Worm (Caenorhabditis elegans) whole organism, L4 larva: ENCODE results near the gene C49C3.4.

Experiments used
- Y105C5A.15 ChIP-seq: fragments of 200-800 bp; sonication (Bioruptor generic); IDR thresholded peaks from 2 replicates; pipeline ENCODE4 v1.3.6; 2022; ENCODE audit warnings: missing genetic modification characterization, missing compliant biosample characterization
- ama-1 ChIP-seq: fragments of 150-350 bp; optimal IDR thresholded peaks from 2 replicates; lab custom pipeline; 2014; ENCODE audit warnings: inconsistent platforms, mixed read lengths
- hlh-30 ChIP-seq: sonication (generic microtip); optimal IDR thresholded peaks from 2 replicates; lab custom pipeline; 2017; ENCODE audit warnings: antibody characterized with exemption, mild to moderate bottlenecking, missing genetic modification characterization, missing compliant biosample characterization; ENCODE audit not compliant: insufficient read depth
- jun-1 ChIP-seq: fragments of 150-350 bp; optimal IDR thresholded peaks from 2 replicates; lab custom pipeline; 2014; ENCODE audit warnings: missing biosample characterization, missing genetic modification reagents, missing genetic modification characterization
- mep-1 ChIP-seq: fragments of 150-350 bp; sonication (generic microtip); optimal IDR thresholded peaks from 3 replicates; lab custom pipeline; 2014; ENCODE audit warnings: missing biosample characterization, missing genetic modification characterization
- nhr-11 ChIP-seq: fragments of 150-350 bp; optimal IDR thresholded peaks from 2 replicates; lab custom pipeline; 2014; ENCODE audit warnings: missing biosample characterization, missing genetic modification characterization
- zag-1 ChIP-seq: fragments of 150-350 bp; optimal IDR thresholded peaks from 2 replicates; lab custom pipeline; 2014; ENCODE audit warnings: missing biosample characterization, missing genetic modification characterization

ce11 chrIV:17343482-17343881 lies 22.9 kb downstream of the C49C3.4 start, which contains the start of gene C49C3.11:
- TF ChIP-seq hlh-30 (no peak), ama-1 (lab: Kevin White, UChicago) (no peak), jun-1 (tag; lab: Kevin White, UChicago) (no peak), Y105C5A.15 (no peak), zag-1 (tag; lab: Kevin White, UChicago) (no peak), nhr-11 (tag; lab: Kevin White, UChicago) (no peak), mep-1 (no peak)
